Worm (Caenorhabditis elegans) whole organism, L1 larva: ENCODE data around the gene zip-2.

ENCODE experiments used
- C34B4.2 ChIP-seq: sonication (generic microtip); optimal IDR thresholded peaks from 2 replicates; lab custom pipeline; 2017; ENCODE audit warnings: mild to moderate bottlenecking, missing genetic modification characterization, missing compliant biosample characterization
- aly-2 ChIP-seq: fragments of 150-350 bp; optimal IDR thresholded peaks from 2 replicates; lab custom pipeline; 2014; ENCODE audit warnings: missing biosample characterization, missing genetic modification characterization
- ama-1 ChIP-seq: fragments of 150-350 bp; optimal IDR thresholded peaks from 2 replicates; lab custom pipeline; 2014
- blmp-1 ChIP-seq: fragments of 150-350 bp; optimal IDR thresholded peaks from 2 replicates; lab custom pipeline; 2014; ENCODE audit warnings: missing biosample characterization, missing genetic modification characterization
- ceh-8 ChIP-seq: fragments of 200-800 bp; sonication (Bioruptor generic); optimal IDR thresholded peaks from 2 replicates; lab custom pipeline; 2018; ENCODE audit warnings: mild to moderate bottlenecking, missing genetic modification characterization, moderate library complexity, missing compliant biosample characterization
- ceh-82 ChIP-seq, 3 experiments: fragments of 150-350 bp in 1 of 3; sonication (generic microtip) in 2 of 3; optimal IDR thresholded peaks; 2 replicates each; lab custom pipeline; 2014 to 2017; ENCODE audit warnings: missing biosample characterization in 3 of 3, missing genetic modification characterization in 3 of 3
- ceh-88 ChIP-seq: fragments of 200-800 bp; sonication (Bioruptor generic); IDR thresholded peaks from 2 replicates; pipeline ENCODE4 v1.3.6; 2022; ENCODE audit warnings: missing genetic modification characterization, missing compliant biosample characterization
- dsc-1 ChIP-seq: sonication (generic microtip); optimal IDR thresholded peaks from 2 replicates; lab custom pipeline; 2016; ENCODE audit warnings: mild to moderate bottlenecking, missing genetic modification characterization, missing compliant biosample characterization
- efl-1 ChIP-seq, 4 experiments: fragments of 150-350 bp; optimal IDR thresholded peaks in 3 of 4; peaks in 1 of 4; 1 replicate in 1 of 4; 2 replicates in 3 of 4; lab custom pipeline; 2014; ENCODE audit warnings: missing biosample characterization in 2 of 4, missing genetic modification characterization in 2 of 4, missing genetic modification reagents in 2 of 4
- egl-13 ChIP-seq: sonication (generic microtip); optimal IDR thresholded peaks from 2 replicates; lab custom pipeline; 2016; ENCODE audit warnings: missing genotype, missing genetic modification reagents, missing genetic modification characterization, missing compliant biosample characterization
- egl-27 ChIP-seq, 2 experiments: fragments of 150-350 bp in 1 of 2; sonication (generic microtip); optimal IDR thresholded peaks; 3 replicates each; lab custom pipeline; 2017 to 2018; ENCODE audit warnings: missing biosample characterization in 2 of 2, missing genetic modification characterization in 2 of 2, missing genetic modification reagents in 2 of 2
- elt-3 ChIP-seq, 6 experiments: fragments of 150-350 bp in 1 of 6; sonication (generic microtip); optimal IDR thresholded peaks; 2 replicates each; lab custom pipeline; 2017 to 2018; ENCODE audit warnings: missing biosample characterization in 6 of 6, missing genetic modification characterization in 6 of 6, inconsistent platforms in 1 of 6
- fkh-10 ChIP-seq: sonication (generic microtip); optimal IDR thresholded peaks from 2 replicates; lab custom pipeline; 2017; ENCODE audit warnings: missing biosample characterization, missing genetic modification reagents, missing genetic modification characterization
- fkh-8 ChIP-seq: sonication (generic microtip); optimal IDR thresholded peaks from 2 replicates; lab custom pipeline; 2016; ENCODE audit warnings: mild to moderate bottlenecking, missing genetic modification characterization, missing compliant biosample characterization
- fos-1 ChIP-seq: fragments of 150-350 bp; optimal IDR thresholded peaks from 2 replicates; lab custom pipeline; 2014; ENCODE audit warnings: missing biosample characterization, missing genetic modification characterization
- grh-1 ChIP-seq: fragments of 200-800 bp; sonication (Bioruptor generic); IDR thresholded peaks from 2 replicates; pipeline ENCODE4 v1.3.6; 2022; ENCODE audit warnings: missing genetic modification reagents, missing genetic modification characterization, missing compliant biosample characterization
- hlh-4 ChIP-seq: sonication (generic microtip); optimal IDR thresholded peaks from 2 replicates; lab custom pipeline; 2016; ENCODE audit warnings: mild to moderate bottlenecking, missing genetic modification characterization, missing compliant biosample characterization
- irx-1 ChIP-seq: sonication (generic microtip); optimal IDR thresholded peaks from 2 replicates; lab custom pipeline; 2016; ENCODE audit warnings: missing genetic modification characterization, missing compliant biosample characterization
- lin-15B ChIP-seq: fragments of 150-350 bp; sonication (generic microtip); optimal IDR thresholded peaks from 3 replicates; lab custom pipeline; 2014; ENCODE audit warnings: missing biosample characterization, missing genetic modification characterization
- lin-39 ChIP-seq: fragments of 150-350 bp; optimal IDR thresholded peaks from 2 replicates; lab custom pipeline; 2014; ENCODE audit warnings: missing biosample characterization, missing genetic modification reagents, missing genetic modification characterization
- lir-3 ChIP-seq: sonication (generic microtip); optimal IDR thresholded peaks from 2 replicates; lab custom pipeline; 2016; ENCODE audit warnings: mild to moderate bottlenecking, missing genetic modification characterization, moderate library complexity, missing compliant biosample characterization; ENCODE audit not compliant: poor library complexity
- lsy-2 ChIP-seq, 2 experiments: fragments of 150-350 bp; optimal IDR thresholded peaks; 2 replicates each; lab custom pipeline; 2014; ENCODE audit warnings: missing biosample characterization in 2 of 2, missing genetic modification characterization in 2 of 2
- mab-9 ChIP-seq: fragments of 200-800 bp; sonication (Bioruptor generic); IDR thresholded peaks from 2 replicates; pipeline ENCODE4 v1.3.6; 2022; ENCODE audit warnings: missing genetic modification reagents, missing genetic modification characterization, missing compliant biosample characterization
- mef-2 ChIP-seq: fragments of 150-350 bp; optimal IDR thresholded peaks from 2 replicates; lab custom pipeline; 2014; ENCODE audit warnings: missing biosample characterization, missing genetic modification characterization
- nhr-12 ChIP-seq: sonication (generic microtip); optimal IDR thresholded peaks from 2 replicates; lab custom pipeline; 2017; ENCODE audit warnings: missing biosample characterization, missing genetic modification characterization
- nhr-19 ChIP-seq: fragments of 200-800 bp; sonication (Bioruptor generic); conservative IDR thresholded peaks from 2 replicates; pipeline ENCODE4 v1.3.6; 2022; ENCODE audit warnings: missing genetic modification characterization, missing compliant biosample characterization
- nhr-237 ChIP-seq: fragments of 150-350 bp; optimal IDR thresholded peaks from 2 replicates; lab custom pipeline; 2014; ENCODE audit warnings: missing biosample characterization, missing genetic modification characterization
- nhr-47 ChIP-seq: sonication (generic microtip); optimal IDR thresholded peaks from 2 replicates; lab custom pipeline; 2016; ENCODE audit warnings: mild to moderate bottlenecking, missing genetic modification characterization, moderate library complexity, missing compliant biosample characterization
- nhr-71 ChIP-seq: sonication (generic microtip); optimal IDR thresholded peaks from 2 replicates; lab custom pipeline; 2016; ENCODE audit warnings: mild to moderate bottlenecking, missing genetic modification characterization, moderate library complexity, missing compliant biosample characterization
- nhr-76 ChIP-seq: sonication (generic microtip); optimal IDR thresholded peaks from 2 replicates; lab custom pipeline; 2017; ENCODE audit warnings: missing biosample characterization, missing genetic modification characterization
- nhr-77 ChIP-seq: fragments of 150-350 bp; optimal IDR thresholded peaks from 2 replicates; lab custom pipeline; 2014; ENCODE audit warnings: missing biosample characterization, missing genetic modification characterization
- nhr-85 ChIP-seq: sonication (generic microtip); peaks from one replicate; lab custom pipeline; 2016; ENCODE audit warnings: missing genetic modification characterization, inconsistent platforms, missing compliant biosample characterization
- rnt-1 ChIP-seq: sonication (generic microtip); optimal IDR thresholded peaks from 2 replicates; lab custom pipeline; 2016; ENCODE audit warnings: mild to moderate bottlenecking, missing genetic modification characterization, moderate library complexity, missing compliant biosample characterization
- snpc-4 ChIP-seq: fragments of 150-350 bp; optimal IDR thresholded peaks from 2 replicates; lab custom pipeline; 2014; ENCODE audit warnings: missing biosample characterization, missing genetic modification characterization
- sox-4 ChIP-seq: sonication (generic microtip); optimal IDR thresholded peaks from 2 replicates; lab custom pipeline; 2016; ENCODE audit warnings: missing genetic modification characterization, missing compliant biosample characterization
- tlp-1 ChIP-seq: fragments of 150-350 bp; optimal IDR thresholded peaks from 2 replicates; lab custom pipeline; 2014; ENCODE audit warnings: missing biosample characterization, missing genetic modification characterization
- unc-86 ChIP-seq: sonication (generic microtip); optimal IDR thresholded peaks from 2 replicates; lab custom pipeline; 2016; ENCODE audit warnings: missing genetic modification characterization, missing compliant biosample characterization
- xbp-1 ChIP-seq: sonication (generic microtip); optimal IDR thresholded peaks from 2 replicates; lab custom pipeline; 2016; ENCODE audit warnings: missing genetic modification characterization, missing compliant biosample characterization
- ztf-4 ChIP-seq: fragments of 150-350 bp; optimal IDR thresholded peaks from 2 replicates; lab custom pipeline; 2014; ENCODE audit warnings: missing biosample characterization, missing genetic modification characterization

The zip-2 gene

DNA sequence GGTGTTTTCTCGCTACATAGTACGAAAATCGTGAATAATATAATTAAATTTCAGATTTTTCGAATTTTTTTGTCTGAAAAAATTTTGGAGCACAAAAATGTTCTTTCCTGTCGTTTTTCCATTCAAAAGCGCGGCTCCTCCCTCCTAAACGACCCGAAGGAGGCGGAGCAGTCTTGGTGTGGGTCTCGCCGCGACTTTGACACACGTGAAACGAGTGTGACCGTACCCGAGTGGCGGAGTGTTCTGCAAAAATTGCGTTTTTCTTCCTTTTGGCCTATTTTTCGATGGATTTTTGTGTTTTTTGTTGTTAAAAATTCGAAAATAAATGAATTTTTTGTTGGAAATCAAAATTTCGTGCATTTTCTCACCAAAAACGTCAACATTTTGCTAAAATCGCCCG is 39.2 kb upstream of the zip-2 start, which contains the start of gene snt-2 (continued):
- no peak for TF ChIP-seq ama-1
- TF ChIP-seq nhr-237 (tag; lab: Kevin White, UChicago) = peak; percentile 36
- TF ChIP-seq rnt-1 (tag; lab: Kevin White, UChicago) = peak; percentile 89
- TF ChIP-seq C34B4.2 = no peak
- peak; percentile 53 to 95 (median 75) for TF ChIP-seq ceh-82 (tag; optimal IDR thresholded peaks at IDR 0.05; lab: Kevin White, UChicago)
- peak; percentile 77 for TF ChIP-seq dsc-1 (tag; lab: Kevin White, UChicago)
- no peak for TF ChIP-seq sox-4
- peak; percentile 62 for TF ChIP-seq fos-1 (tag; lab: Kevin White, UChicago)
- TF ChIP-seq unc-86 (tag; lab: Kevin White, UChicago) = peak; percentile 72
- TF ChIP-seq blmp-1 (tag; lab: Kevin White, UChicago) = peak; percentile 63
- TF ChIP-seq tlp-1 (tag; lab: Kevin White, UChicago) = no peak
- peak in 2 of 6 experiments; percentile 37 to 44 for TF ChIP-seq elt-3 (tag; optimal IDR thresholded peaks at IDR 0.05; lab: Kevin White, UChicago)
- TF ChIP-seq lir-3 (tag; lab: Kevin White, UChicago) = peak; percentile 67
- TF ChIP-seq ztf-4 (tag; lab: Kevin White, UChicago) = peak; percentile 16
- no peak for TF ChIP-seq nhr-12 (tag; lab: Kevin White, UChicago)
- no peak for TF ChIP-seq egl-27 (tag; optimal IDR thresholded peaks at IDR 0.05; lab: Kevin White, UChicago)
- TF ChIP-seq nhr-77 (tag; lab: Kevin White, UChicago) = peak; percentile 70
- TF ChIP-seq ceh-8 (GFP tag; lab: Kevin White, UChicago) = no peak
- TF ChIP-seq egl-13 (tag; lab: Kevin White, UChicago) = peak; percentile 43
- TF ChIP-seq xbp-1 = peak; percentile 71
- TF ChIP-seq nhr-85 (tag; lab: Kevin White, UChicago) = peak; percentile 85
- TF ChIP-seq lin-39 (tag; lab: Kevin White, UChicago) = peak; percentile 40
- TF ChIP-seq hlh-4 (tag; lab: Kevin White, UChicago) = no peak
- peak; percentile 19 for TF ChIP-seq aly-2 (tag; lab: Kevin White, UChicago)
- TF ChIP-seq lin-15B = peak; percentile 72
- peak; percentile 43 for TF ChIP-seq snpc-4 (tag; lab: Kevin White, UChicago)

ce11 chrIII:794000-794399 is 38.8 kb upstream of the zip-2 start, which contains the start of gene rps-29:
Gene rps-29, plus strand, starts transcription at chrIII:794300.
- TF ChIP-seq nhr-19 (GFP tag; lab: Robert Waterston, UW) (no peak), snpc-4 (tag; lab: Kevin White, UChicago) (no peak), grh-1 (GFP tag; lab: Robert Waterston, UW) (no peak), aly-2 (tag; lab: Kevin White, UChicago) (no peak), nhr-85 (tag; lab: Kevin White, UChicago) (peak; percentile 11), mab-9 (no peak), irx-1 (tag; lab: Kevin White, UChicago) (peak; percentile 40)

DNA sequence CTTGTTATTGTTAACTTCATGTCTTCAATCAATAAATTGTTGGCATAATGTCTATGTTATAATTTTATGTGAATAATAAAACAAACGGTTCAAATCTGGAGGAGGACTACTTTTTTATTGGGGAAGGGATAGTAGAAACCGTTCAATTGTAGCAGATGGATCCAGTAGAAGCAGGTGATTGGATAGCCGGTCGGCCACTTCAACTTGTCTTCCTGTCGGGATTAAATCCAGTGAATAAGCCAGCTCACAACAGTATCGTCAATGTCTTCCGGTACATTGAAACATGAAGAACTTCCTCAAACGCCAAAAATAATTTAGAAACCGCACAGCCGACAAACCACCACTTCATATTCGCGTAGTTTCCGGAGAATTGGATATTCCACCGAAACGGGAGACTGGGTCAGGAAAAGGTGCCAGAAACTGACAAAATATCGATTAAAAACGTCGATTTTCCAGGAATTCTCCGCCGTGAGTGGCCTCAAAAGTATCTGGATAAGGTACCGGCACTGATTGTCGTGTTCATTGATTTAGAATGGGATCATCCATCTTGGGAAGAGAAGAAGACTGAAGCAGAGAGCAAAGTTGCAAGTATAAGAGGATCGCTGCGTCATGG is 37.7 kb upstream of the zip-2 start, which contains the start of gene trpp-11:
TSS of gene trpp-11 (plus strand) at position 153 of the 613 bp plus-strand sequence.
- TF ChIP-seq irx-1 (tag; lab: Kevin White, UChicago) (no peak), lsy-2 (tag; optimal IDR thresholded peaks at IDR 0.05; lab: Kevin White, UChicago) (peak in 1 of 2 experiments; percentile 24)

ce11 chrIII:797507-797906 is 35.3 kb upstream of the zip-2 start:
- TF ChIP-seq efl-1 (optimal IDR thresholded peaks at IDR 0.05; lab: Kevin White, UChicago) = no peak
- peak in 1 of 2 experiments; percentile 53 for TF ChIP-seq efl-1 (GFP tag; optimal IDR thresholded peaks at IDR 0.05 in 1 of 2; lab: Kevin White, UChicago)
- no peak for TF ChIP-seq ceh-82 (tag; optimal IDR thresholded peaks at IDR 0.05; lab: Kevin White, UChicago)

DNA sequence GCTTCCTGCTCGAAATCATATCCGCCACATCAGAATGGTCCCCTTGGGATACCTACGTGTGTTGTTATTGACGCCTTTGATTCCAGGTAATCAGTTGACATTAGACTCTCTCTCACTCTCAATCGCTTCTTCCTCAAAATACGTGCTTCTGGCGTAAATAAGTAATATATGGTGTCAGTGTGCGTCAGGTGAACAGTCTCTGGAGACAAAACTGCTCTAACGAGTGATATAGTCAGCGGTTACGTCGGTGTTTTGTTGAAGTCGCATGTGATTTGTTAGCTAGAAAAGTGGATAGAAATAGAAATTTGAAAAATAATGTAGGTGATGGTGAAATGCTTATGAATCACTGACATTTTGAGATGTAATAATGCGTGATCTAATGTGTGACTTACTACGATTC is 30.7 kb upstream of the zip-2 start:
- TF ChIP-seq fkh-8 = peak; percentile 23
- TF ChIP-seq ceh-8 (GFP tag; lab: Kevin White, UChicago) = peak; percentile 80
- TF ChIP-seq nhr-47 = peak; percentile 22
- TF ChIP-seq lir-3 (tag; lab: Kevin White, UChicago) = no peak
- peak; percentile 52 for TF ChIP-seq nhr-71
- no peak for TF ChIP-seq sox-4
- no peak for TF ChIP-seq ceh-88 (GFP tag; lab: Robert Waterston, UW)
- TF ChIP-seq nhr-76 (tag; lab: Kevin White, UChicago) = no peak
- TF ChIP-seq fkh-10 (GFP tag; lab: Kevin White, UChicago) = peak; percentile 9
- no peak for TF ChIP-seq nhr-12 (tag; lab: Kevin White, UChicago)
- no peak for TF ChIP-seq mef-2 (tag; lab: Kevin White, UChicago)
